Worm (Caenorhabditis elegans) whole organism, L4/young adult: ENCODE data around the gene elo-2.

Source experiments
- dao-5 ChIP-seq: sonication (generic microtip); optimal IDR thresholded peaks from 2 replicates; lab custom pipeline; 2016; ENCODE audit warnings: missing genotype, missing genetic modification characterization, moderate library complexity, missing compliant biosample characterization
- him-1 ChIP-seq: sonication (generic microtip); optimal IDR thresholded peaks from 2 replicates; lab custom pipeline; 2016; ENCODE audit warnings: missing genotype, missing genetic modification reagents, missing genetic modification characterization, missing compliant biosample characterization

DNA sequence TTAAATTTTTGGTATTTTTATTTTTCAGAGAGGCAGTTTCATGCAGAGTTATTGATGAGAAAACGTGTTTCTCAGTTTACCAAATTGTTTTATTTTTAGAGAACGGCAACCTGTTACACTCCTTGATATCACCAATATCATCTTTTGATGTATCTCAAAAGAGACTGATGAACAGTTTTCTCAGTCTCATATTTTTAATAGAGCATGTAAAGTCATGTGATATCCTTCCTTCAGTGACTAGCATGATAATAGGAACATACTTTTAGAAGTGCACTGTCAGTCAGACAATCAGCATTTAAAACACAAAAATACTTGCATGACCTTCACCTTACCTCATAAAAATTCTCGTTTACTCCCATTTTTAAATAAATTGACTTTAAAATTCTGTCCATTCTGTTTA, 24.7 kb downstream of the elo-2 start, which contains the start of gene F11E6.11:
- no peak for TF ChIP-seq him-1 (tag; lab: Kevin White, UChicago)
- no peak for TF ChIP-seq dao-5 (tag; lab: Kevin White, UChicago)
